Comparison of ENCODE assay signal across 5 fruit fly cellular contexts in the genomic region with DNA sequence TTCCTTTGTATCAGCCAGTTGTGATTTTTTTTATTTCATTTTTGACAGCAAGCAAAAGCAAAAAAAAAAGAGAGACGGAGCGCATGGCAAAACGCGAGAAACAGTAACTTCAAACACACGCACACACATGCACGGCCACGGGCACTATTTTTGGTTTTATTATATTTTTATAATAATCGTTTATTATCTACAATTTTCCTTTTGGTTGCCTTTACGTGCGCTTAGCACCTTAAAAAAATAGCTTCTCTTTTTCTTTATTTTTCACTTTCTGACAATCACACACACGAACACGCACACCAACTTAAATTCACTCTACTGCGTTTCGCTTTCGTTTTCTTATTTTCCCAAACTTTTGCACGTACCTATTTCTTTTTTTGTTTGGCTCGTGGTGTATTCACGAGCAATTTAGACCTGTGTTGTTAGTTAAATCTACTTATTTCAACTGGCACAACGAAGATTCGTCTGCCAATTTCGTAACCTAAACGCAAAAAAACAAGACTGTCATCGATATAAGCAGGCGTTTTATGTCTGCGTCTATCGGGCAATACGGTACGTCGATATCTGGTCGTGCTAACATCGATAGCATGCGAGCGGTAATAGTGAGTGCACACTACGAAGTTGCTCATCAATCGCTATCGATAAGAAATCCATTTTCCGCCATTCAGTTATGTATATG.
TF ChIP-seq lines count a peak whose summit lies in the region.

A gene (minus strand): TSS at position 532 of the 676 bp plus-strand sequence.

TF ChIP-seq in whole organism, adult, 20 proteins besides CTCF, POLR2A, EP300 and RAD21 (continued from another document):
- no peak for TF ChIP-seq pad (GFP tag; optimal IDR thresholded peaks at IDR 0.05; lab: Kevin White, UChicago)
- peak; percentile 2 for TF ChIP-seq CG14711 (tag; optimal IDR thresholded peaks at IDR 0.05; lab: Kevin White, UChicago)
- TF ChIP-seq Clk (GFP tag; optimal IDR thresholded peaks at IDR 0.05; lab: Kevin White, UChicago) = no peak
TF ChIP-seq in whole organism, adult: peak in this region for 9.

TF ChIP-seq in whole organism, embryonic, 481 proteins besides CTCF, POLR2A, EP300 and RAD21 (continued from another document and continues in another):
- TF ChIP-seq CG9437 (GFP tag; optimal IDR thresholded peaks at IDR 0.05; lab: Kevin White, UChicago) = peak; percentile 1
- peak; percentile 98 for TF ChIP-seq Bgb (GFP tag; IDR thresholded peaks at IDR 0.05; lab: Robert Waterston, UW; ENCODE audit: partially characterized antibody)
- no peak for TF ChIP-seq pita (GFP tag; optimal IDR thresholded peaks at IDR 0.05; lab: Kevin White, UChicago)
- TF ChIP-seq Ssrp (tag; optimal IDR thresholded peaks at IDR 0.05; lab: Kevin White, UChicago) = no peak
- no peak for TF ChIP-seq luna (GFP tag; optimal IDR thresholded peaks at IDR 0.05; lab: Kevin White, UChicago)
- peak; percentile 38 for TF ChIP-seq her (GFP tag; optimal IDR thresholded peaks at IDR 0.05; lab: Kevin White, UChicago)
- TF ChIP-seq slp2 (GFP tag; optimal IDR thresholded peaks at IDR 0.05; lab: Kevin White, UChicago) = no peak
- no peak for TF ChIP-seq oc (tag; optimal IDR thresholded peaks at IDR 0.05; lab: Kevin White, UChicago)
- peak; percentile 76 for TF ChIP-seq zen2 (GFP tag; IDR thresholded peaks at IDR 0.05; lab: Robert Waterston, UW; ENCODE audit: partially characterized antibody)
- no peak for TF ChIP-seq CG8478 (optimal IDR thresholded peaks at IDR 0.05; lab: Kevin White, UChicago)
- peak; percentile 86 for TF ChIP-seq Sry-δ (GFP tag; optimal IDR thresholded peaks at IDR 0.05; lab: Kevin White, UChicago)
- TF ChIP-seq wek (GFP tag; optimal IDR thresholded peaks at IDR 0.05; lab: Kevin White, UChicago) = no peak
- TF ChIP-seq HHEX (GFP tag; optimal IDR thresholded peaks at IDR 0.05; lab: Kevin White, UChicago) = no peak
- TF ChIP-seq hb (GFP tag; IDR thresholded peaks at IDR 0.05; lab: Robert Waterston, UW; ENCODE audit: partially characterized antibody) = peak; percentile 96
- TF ChIP-seq Dref (GFP tag; IDR thresholded peaks at IDR 0.05; lab: Robert Waterston, UW) = peak; percentile 99
- no peak for TF ChIP-seq peb (GFP tag; IDR thresholded peaks at IDR 0.05; lab: Robert Waterston, UW)
- peak; percentile 88 for TF ChIP-seq Scr (GFP tag; IDR thresholded peaks at IDR 0.05; lab: Robert Waterston, UW; ENCODE audit: partially characterized antibody)
- TF ChIP-seq NfI (GFP tag; optimal IDR thresholded peaks at IDR 0.05; lab: Kevin White, UChicago) = no peak
- no peak for TF ChIP-seq fd96Cb (tag; optimal IDR thresholded peaks at IDR 0.05; lab: Kevin White, UChicago)
- TF ChIP-seq jigr1 (GFP tag; IDR thresholded peaks at IDR 0.05; lab: Robert Waterston, UW) = no peak
- TF ChIP-seq nerfin-2 (GFP tag; IDR thresholded peaks at IDR 0.05; lab: Robert Waterston, UW; ENCODE audit: partially characterized antibody) = peak; percentile 97
- TF ChIP-seq bbx (GFP tag; IDR thresholded peaks at IDR 0.05; lab: Robert Waterston, UW; ENCODE audit: partially characterized antibody) = peak; percentile 96
- TF ChIP-seq vfl (GFP tag; optimal IDR thresholded peaks at IDR 0.05; lab: Kevin White, UChicago) = no peak
- peak; percentile 48; the same call in 1 of the 3 replicates for TF ChIP-seq CG2199 (GFP tag; IDR thresholded peaks at IDR 0.05; lab: Robert Waterston, UW)
- TF ChIP-seq Blimp-1 (GFP tag; optimal IDR thresholded peaks at IDR 0.05; lab: Kevin White, UChicago) = peak; percentile 80
- no peak for TF ChIP-seq Atf3 (GFP tag; optimal IDR thresholded peaks at IDR 0.05; lab: Kevin White, UChicago)
- TF ChIP-seq CG8359 (GFP tag; optimal IDR thresholded peaks at IDR 0.05; lab: Kevin White, UChicago; ENCODE audit: borderline replicate concordance) = no peak
- TF ChIP-seq Eip74EF (GFP tag; optimal IDR thresholded peaks at IDR 0.05; lab: Kevin White, UChicago) = peak in 1 of 2 experiments; percentile 41
- no peak for TF ChIP-seq CG31365 (tag; optimal IDR thresholded peaks at IDR 0.05; lab: Kevin White, UChicago)

TF ChIP-seq in whole organism, prepupa, 60 proteins besides CTCF, POLR2A, EP300 and RAD21 (continued from another document and continues in another):
- TF ChIP-seq Sox102F (GFP tag; optimal IDR thresholded peaks at IDR 0.05; lab: Kevin White, UChicago) (peak; percentile 14), CG32006 (GFP tag; optimal IDR thresholded peaks at IDR 0.05; lab: Kevin White, UChicago) (peak; percentile 51), Ets21C (GFP tag; optimal IDR thresholded peaks at IDR 0.05; lab: Kevin White, UChicago) (no peak), CG11902 (GFP tag; optimal IDR thresholded peaks at IDR 0.05; lab: Kevin White, UChicago) (no peak), CG3919 (GFP tag; optimal IDR thresholded peaks at IDR 0.05; lab: Kevin White, UChicago) (peak; percentile 20), Hr39 (GFP tag; optimal IDR thresholded peaks at IDR 0.05; lab: Kevin White, UChicago) (no peak), CG15336 (GFP tag; IDR thresholded peaks at IDR 0.05; lab: Robert Waterston, UW) (peak; percentile 86), acj6 (GFP tag; optimal IDR thresholded peaks at IDR 0.05; lab: Kevin White, UChicago) (no peak), Ets96B (tag; optimal IDR thresholded peaks at IDR 0.05; lab: Kevin White, UChicago) (peak; percentile 29), CG10631 (GFP tag; optimal IDR thresholded peaks at IDR 0.05; lab: Kevin White, UChicago) (no peak), fd59A (GFP tag; optimal IDR thresholded peaks at IDR 0.05; lab: Kevin White, UChicago) (no peak), dac (GFP tag; optimal IDR thresholded peaks at IDR 0.05; lab: Kevin White, UChicago) (peak; percentile 40), CG10669 (GFP tag; optimal IDR thresholded peaks at IDR 0.05; lab: Kevin White, UChicago) (peak; percentile 71), Blimp-1 (GFP tag; optimal IDR thresholded peaks at IDR 0.05; lab: Kevin White, UChicago) (peak; percentile 68), pdm3 (GFP tag; optimal IDR thresholded peaks at IDR 0.05; lab: Kevin White, UChicago) (peak; percentile 6), spab (GFP tag; optimal IDR thresholded peaks at IDR 0.05; lab: Kevin White, UChicago) (peak; percentile 76), CG6792 (GFP tag; optimal IDR thresholded peaks at IDR 0.05; lab: Kevin White, UChicago) (no peak), Eip75B (GFP tag; optimal IDR thresholded peaks at IDR 0.05; lab: Kevin White, UChicago) (peak; percentile 20), Smox (GFP tag; optimal IDR thresholded peaks at IDR 0.05; lab: Kevin White, UChicago) (peak; percentile 11), Hr38 (GFP tag; optimal IDR thresholded peaks at IDR 0.05; lab: Kevin White, UChicago) (no peak), CG8319 (GFP tag; optimal IDR thresholded peaks at IDR 0.05; lab: Kevin White, UChicago) (no peak), Gug (GFP tag; IDR thresholded peaks at IDR 0.05; lab: Robert Waterston, UW) (no peak), Eip93F (GFP tag; optimal IDR thresholded peaks at IDR 0.05; lab: Kevin White, UChicago) (no peak), achi (GFP tag; optimal IDR thresholded peaks at IDR 0.05; lab: Kevin White, UChicago) (no peak), CG34406 (GFP tag; optimal IDR thresholded peaks at IDR 0.05; lab: Kevin White, UChicago) (peak; percentile 27), CG6163 (GFP tag; IDR thresholded peaks at IDR 0.05; lab: Robert Waterston, UW) (peak; percentile 92), Sox14 (GFP tag; optimal IDR thresholded peaks at IDR 0.05; lab: Kevin White, UChicago) (peak; percentile 28), Hr4 (GFP tag; optimal IDR thresholded peaks at IDR 0.05; lab: Kevin White, UChicago) (peak; percentile 43), vri (GFP tag; optimal IDR thresholded peaks at IDR 0.05; lab: Kevin White, UChicago) (peak; percentile 76), CG16779 (tag; optimal IDR thresholded peaks at IDR 0.05; lab: Kevin White, UChicago) (peak; percentile 93), ss (GFP tag; optimal IDR thresholded peaks at IDR 0.05; lab: Kevin White, UChicago) (peak; percentile 94 to 96)

TF ChIP-seq in whole organism, pupa, 21 proteins besides CTCF, POLR2A, EP300 and RAD21 (continued from another document):
- peak; percentile 86 for TF ChIP-seq Pif1B (GFP tag; optimal IDR thresholded peaks at IDR 0.05; lab: Kevin White, UChicago)
- TF ChIP-seq CG9948 (tag; optimal IDR thresholded peaks at IDR 0.05; lab: Kevin White, UChicago) = peak; percentile 39

TF ChIP-seq in whole organism, wandering third instar larva, 38 proteins besides CTCF, POLR2A, EP300 and RAD21 (continued from another document):
- peak; percentile 1 for TF ChIP-seq Rel (GFP tag; optimal IDR thresholded peaks at IDR 0.05; lab: Kevin White, UChicago)
- no peak for TF ChIP-seq Rel (tag; optimal IDR thresholded peaks at IDR 0.05; lab: Kevin White, UChicago)
TF ChIP-seq in whole organism, wandering third instar larva: peak in this region for 11.
